Worm (Caenorhabditis elegans) whole organism, midembryonic: ENCODE measurements around the gene Y82E9BL.19.
"Not testable (repeated sequence)": the region's sequence is repeated elsewhere in the genome, so short reads cannot be mapped to it uniquely, and the experiment has no call there.

ENCODE experiments used
- med-1 ChIP-seq: sonication (generic microtip); optimal IDR thresholded peaks from 2 replicates; lab custom pipeline; 2017; ENCODE audit warnings: missing genetic modification characterization, mild to moderate bottlenecking, missing compliant biosample characterization, antibody characterized with exemption, missing genetic modification reagents; ENCODE audit not compliant: insufficient read depth
- ztf-23 ChIP-seq: fragments of 200-800 bp; sonication (Bioruptor generic); IDR thresholded peaks from 2 replicates; pipeline ENCODE4 v1.3.6; 2022; ENCODE audit warnings: missing genetic modification reagents, missing genetic modification characterization, missing compliant biosample characterization

- not testable (repeated sequence) for TF ChIP-seq med-1; ztf-23 (GFP tag; lab: Robert Waterston, UW)
Measured at ce11 chrIII:1377903-1378302, 46.1 kb downstream of the Y82E9BL.19 start, which contains the start of gene pals-40.
